Worm (Caenorhabditis elegans): ENCODE results near the gene aps-1.

Gene aps-1

ce11 chrV:6053188-6053687 is 35.5 kb downstream of the aps-1 start, which contains the start of gene seip-1 (continued):
- no peak for TF ChIP-seq unc-98 (GFP tag; IDR thresholded peaks at IDR 0.05)
- no peak for TF ChIP-seq pqm-1 (tag; optimal IDR thresholded peaks at IDR 0.05)
- TF ChIP-seq ceh-90 (tag; optimal IDR thresholded peaks at IDR 0.05) = peak; percentile 19
- peak; percentile 75 for TF ChIP-seq tbx-2 (tag; optimal IDR thresholded peaks at IDR 0.05)

ce11 chrV:6055289-6055688 is 37.5 kb downstream of the aps-1 start, which contains the start of gene srd-20:
srd-20 (plus strand) TSS chrV:6055589.
- TF ChIP-seq ets-5 (GFP tag; IDR thresholded peaks at IDR 0.05) = no peak
- TF ChIP-seq elt-2 (tag; optimal IDR thresholded peaks at IDR 0.05) = no peak
- no peak for TF ChIP-seq mab-9 (GFP tag; IDR thresholded peaks at IDR 0.05)
- no peak for TF ChIP-seq swsn-7 (tag; optimal IDR thresholded peaks at IDR 0.05)
- no peak for TF ChIP-seq sptf-1 (tag; optimal IDR thresholded peaks at IDR 0.05)
- no peak for TF ChIP-seq C34B4.2 (tag; optimal IDR thresholded peaks at IDR 0.05)
- no peak for TF ChIP-seq mdl-1 (tag; optimal IDR thresholded peaks at IDR 0.05)
- no peak for TF ChIP-seq lin-39 (tag; optimal IDR thresholded peaks at IDR 0.05)
- no peak for TF ChIP-seq vab-15 (tag; optimal IDR thresholded peaks at IDR 0.05)
- TF ChIP-seq pqm-1 (tag; optimal IDR thresholded peaks at IDR 0.05) = no peak
- TF ChIP-seq zag-1 (tag; optimal IDR thresholded peaks at IDR 0.05) = no peak

- TF ChIP-seq ceh-82 (tag; optimal IDR thresholded peaks at IDR 0.05) (no peak), efl-1 (optimal IDR thresholded peaks at IDR 0.05) (no peak), efl-1 (GFP tag; optimal IDR thresholded peaks at IDR 0.05 in 1 of 2) (peak in 1 of 2 experiments; percentile 76)
These were observed 45.6 kb downstream of the aps-1 start, which contains the start of gene Y38A10A.2 for ce11 chrV:6063330-6063729. Y38A10A.2 (minus strand) TSS chrV:6063430.

ce11 chrV:6067112-6067511 is 49.3 kb downstream of the aps-1 start, which contains the start of gene srh-10:
srh-10 (minus strand) TSS chrV:6067140.
- TF ChIP-seq fkh-8 (tag; optimal IDR thresholded peaks at IDR 0.05) (peak; percentile 80), sox-4 (tag; optimal IDR thresholded peaks at IDR 0.05) (peak; percentile 54), lsy-2 (tag; optimal IDR thresholded peaks at IDR 0.05) (no peak), nhr-11 (tag; optimal IDR thresholded peaks at IDR 0.05) (peak; percentile 21)

Measured in whole organism, L1 larva.